Fruit fly (Drosophila melanogaster): ENCODE data around the gene CG4907.

CG4907 gene

dm6 chr3R:22690311-22690710 lies 20.3 kb downstream of the CG4907 start, which contains the start of the genes wfs1 and Nup133 (continued):
- TF ChIP-seq CG3407 (GFP tag; optimal IDR thresholded peaks at IDR 0.05) (peak; percentile 55), E2f2 (GFP tag; IDR thresholded peaks at IDR 0.05) (peak; percentile 58), gsb-n (tag; optimal IDR thresholded peaks at IDR 0.05) (peak; percentile 78), chn (GFP tag; optimal IDR thresholded peaks at IDR 0.05) (peak; percentile 9), Ptx1 (GFP tag; IDR thresholded peaks at IDR 0.05) (peak; percentile 73), ash1 (GFP tag; optimal IDR thresholded peaks at IDR 0.05) (no peak), unc-4 (GFP tag; IDR thresholded peaks at IDR 0.05; ENCODE audit: partially characterized antibody) (peak; percentile 95), trh (GFP tag; optimal IDR thresholded peaks at IDR 0.05) (peak; percentile 42), CG15696 (tag; optimal IDR thresholded peaks at IDR 0.05) (peak; percentile 92), Ssrp (tag; optimal IDR thresholded peaks at IDR 0.05) (peak; percentile 84), CG14710 (tag; optimal IDR thresholded peaks at IDR 0.05) (peak; percentile 93), ewg (GFP tag; optimal IDR thresholded peaks at IDR 0.05) (peak; percentile 46), CG4404 (GFP tag; IDR thresholded peaks at IDR 0.05) (no peak), lov (optimal IDR thresholded peaks at IDR 0.05) (no peak), lov (GFP tag; IDR thresholded peaks at IDR 0.05) (no peak), CG16779 (GFP tag; IDR thresholded peaks at IDR 0.05) (no peak), CG34376 (GFP tag; optimal IDR thresholded peaks at IDR 0.05) (peak; percentile 25), sug (tag; optimal IDR thresholded peaks at IDR 0.05) (peak; percentile 84), CG7271 (tag; optimal IDR thresholded peaks at IDR 0.05) (peak; percentile 70), bab2 (GFP tag; optimal IDR thresholded peaks at IDR 0.05) (peak; percentile 24), Six4 (GFP tag; optimal IDR thresholded peaks at IDR 0.05) (peak; percentile 60), CG6272 (GFP tag; IDR thresholded peaks at IDR 0.05) (peak; percentile 45; the same call in 1 of the 2 replicates), danr (GFP tag; IDR thresholded peaks at IDR 0.05) (no peak), Elba2 (GFP tag; optimal IDR thresholded peaks at IDR 0.05) (peak; percentile 12), CG17802 (tag; optimal IDR thresholded peaks at IDR 0.05) (peak; percentile 14), sr (GFP tag; IDR thresholded peaks at IDR 0.05) (no peak), CG10267 (tag; optimal IDR thresholded peaks at IDR 0.05) (peak; percentile 87), CG13424 (tag; optimal IDR thresholded peaks at IDR 0.05) (peak; percentile 93), rib (GFP tag; IDR thresholded peaks at IDR 0.05) (no peak), gcm2 (GFP tag; optimal IDR thresholded peaks at IDR 0.05) (no peak), HHEX (GFP tag; optimal IDR thresholded peaks at IDR 0.05) (peak; percentile 49), hbn (GFP tag; IDR thresholded peaks at IDR 0.05; ENCODE audit: partially characterized antibody) (peak; percentile 92), Hr3 (GFP tag; optimal IDR thresholded peaks at IDR 0.05) (peak; percentile 80), CG5245 (GFP tag; optimal IDR thresholded peaks at IDR 0.05) (peak; percentile 32), CG33557 (GFP tag; optimal IDR thresholded peaks at IDR 0.05) (peak; percentile 86), CG12104 (GFP tag; optimal IDR thresholded peaks at IDR 0.05) (peak; percentile 35), CG10654 (GFP tag; optimal IDR thresholded peaks at IDR 0.05) (peak; percentile 64), emc (GFP tag; optimal IDR thresholded peaks at IDR 0.05) (no peak), Ada2b (GFP tag; IDR thresholded peaks at IDR 0.05) (peak; percentile 43; the same call in 1 of the 2 replicates), Atf-2 (GFP tag; optimal IDR thresholded peaks at IDR 0.05) (no peak), kay (GFP tag; optimal IDR thresholded peaks at IDR 0.05) (peak; percentile 55), Hr51 (GFP tag; optimal IDR thresholded peaks at IDR 0.05) (peak; percentile 20 to 86), Oli (tag; optimal IDR thresholded peaks at IDR 0.05) (peak; percentile 66), sima (GFP tag; optimal IDR thresholded peaks at IDR 0.05) (no peak), Sin3A (optimal IDR thresholded peaks at IDR 0.05) (no peak), sisA (GFP tag; IDR thresholded peaks at IDR 0.05) (peak; percentile 44; the same call in 1 of the 2 replicates), gem (tag; optimal IDR thresholded peaks at IDR 0.05) (peak; percentile 94), Doc3 (GFP tag; IDR thresholded peaks at IDR 0.05; ENCODE audit: partially characterized antibody) (peak; percentile 84), CG11560 (tag; IDR thresholded peaks at IDR 0.05) (no peak; the same call in 2 of the 3 replicates), CG3995 (GFP tag; optimal IDR thresholded peaks at IDR 0.05) (peak; percentile 97), tin (GFP tag; optimal IDR thresholded peaks at IDR 0.05) (peak; percentile 70)

Data from whole organism, embryonic.